Worm (Caenorhabditis elegans) whole organism, L2 larva: ENCODE results near the gene F54E2.2.

Experiments
- C34F6.9 ChIP-seq: fragments of 150-350 bp; optimal IDR thresholded peaks from 2 replicates; lab custom pipeline; 2014; ENCODE audit warnings: missing biosample characterization, missing genetic modification characterization
- F13H6.1 ChIP-seq: sonication (generic microtip); optimal IDR thresholded peaks from 2 replicates; lab custom pipeline; 2016; ENCODE audit warnings: missing genetic modification characterization, missing compliant biosample characterization
- R02D3.7 ChIP-seq: fragments of 150-350 bp; optimal IDR thresholded peaks from 2 replicates; lab custom pipeline; 2014; ENCODE audit warnings: missing biosample characterization, missing genetic modification characterization
- ZK546.5 ChIP-seq: sonication (generic microtip); optimal IDR thresholded peaks from 2 replicates; lab custom pipeline; 2017; ENCODE audit warnings: missing biosample characterization, missing genetic modification characterization
- alr-1 ChIP-seq: fragments of 150-350 bp; optimal IDR thresholded peaks from 2 replicates; lab custom pipeline; 2014; ENCODE audit warnings: missing biosample characterization, missing genetic modification characterization
- aly-2 ChIP-seq: fragments of 150-350 bp; optimal IDR thresholded peaks from 2 replicates; lab custom pipeline; 2014; ENCODE audit warnings: missing biosample characterization, missing genetic modification characterization
- ama-1 ChIP-seq: fragments of 150-350 bp; optimal IDR thresholded peaks from 2 replicates; lab custom pipeline; 2018; ENCODE audit warnings: inconsistent platforms
- blmp-1 ChIP-seq: sonication (generic microtip); optimal IDR thresholded peaks from 2 replicates; lab custom pipeline; 2017; ENCODE audit warnings: missing genetic modification characterization, mild to moderate bottlenecking, missing compliant biosample characterization, antibody characterized with exemption, moderate library complexity; ENCODE audit not compliant: insufficient read depth
- ceh-16 ChIP-seq: fragments of 150-350 bp; optimal IDR thresholded peaks from 2 replicates; lab custom pipeline; 2014; ENCODE audit warnings: missing biosample characterization, missing genetic modification characterization
- crh-2 ChIP-seq: sonication (generic microtip); optimal IDR thresholded peaks from 2 replicates; lab custom pipeline; 2017; ENCODE audit warnings: missing biosample characterization, missing genetic modification characterization
- dmd-4 ChIP-seq: sonication (generic microtip); optimal IDR thresholded peaks from 2 replicates; lab custom pipeline; 2017; ENCODE audit warnings: missing biosample characterization, missing genetic modification characterization
- egl-27 ChIP-seq: sonication (generic microtip); optimal IDR thresholded peaks from 3 replicates; lab custom pipeline; 2017; ENCODE audit warnings: missing biosample characterization, missing genetic modification reagents, missing genetic modification characterization
- elt-1 ChIP-seq: fragments of 150-350 bp; optimal IDR thresholded peaks from 2 replicates; lab custom pipeline; 2014; ENCODE audit warnings: missing biosample characterization, missing genetic modification characterization
- elt-3 ChIP-seq: sonication (generic microtip); optimal IDR thresholded peaks from 2 replicates; lab custom pipeline; 2017; ENCODE audit warnings: missing biosample characterization, missing genetic modification characterization
- fos-1 ChIP-seq: fragments of 150-350 bp; optimal IDR thresholded peaks from 2 replicates; lab custom pipeline; 2014; ENCODE audit warnings: missing biosample characterization, missing genetic modification characterization
- gmeb-1 ChIP-seq: fragments of 150-350 bp; optimal IDR thresholded peaks from 2 replicates; lab custom pipeline; 2014; ENCODE audit warnings: missing biosample characterization, missing genetic modification characterization
- lin-11 ChIP-seq: fragments of 150-350 bp; sonication (generic microtip); optimal IDR thresholded peaks from 2 replicates; lab custom pipeline; 2014; ENCODE audit warnings: missing biosample characterization, missing genetic modification characterization, inconsistent platforms, mixed read lengths
- lin-13 ChIP-seq: fragments of 150-350 bp; optimal IDR thresholded peaks from 2 replicates; lab custom pipeline; 2014; ENCODE audit warnings: missing biosample characterization, missing genetic modification reagents, missing genetic modification characterization
- lin-39 ChIP-seq: fragments of 150-350 bp; optimal IDR thresholded peaks from 2 replicates; lab custom pipeline; 2014; ENCODE audit warnings: missing biosample characterization, missing genetic modification reagents, missing genetic modification characterization
- lsy-2 ChIP-seq, 2 experiments: fragments of 150-350 bp in 1 of 2; sonication (generic microtip) in 1 of 2; optimal IDR thresholded peaks; 2 replicates each; lab custom pipeline; 2014 to 2017; ENCODE audit warnings: missing biosample characterization in 2 of 2, missing genetic modification characterization in 2 of 2
- mab-5 ChIP-seq: fragments of 150-350 bp; optimal IDR thresholded peaks from 2 replicates; lab custom pipeline; 2014; ENCODE audit warnings: missing biosample characterization, missing genetic modification characterization
- mdl-1 ChIP-seq, 2 experiments: fragments of 150-350 bp in 1 of 2; sonication (generic microtip) in 1 of 2; optimal IDR thresholded peaks; 2 replicates each; lab custom pipeline; 2017; ENCODE audit warnings: missing biosample characterization in 2 of 2, missing genetic modification characterization in 2 of 2
- nhr-10 ChIP-seq: sonication (generic microtip); optimal IDR thresholded peaks from 2 replicates; lab custom pipeline; 2017; ENCODE audit warnings: missing biosample characterization, missing genetic modification characterization
- nhr-12 ChIP-seq: fragments of 150-350 bp; optimal IDR thresholded peaks from 2 replicates; lab custom pipeline; 2014; ENCODE audit warnings: missing biosample characterization, missing genetic modification characterization
- nhr-129 ChIP-seq: fragments of 150-350 bp; optimal IDR thresholded peaks from 2 replicates; lab custom pipeline; 2014; ENCODE audit warnings: missing biosample characterization, missing genetic modification characterization
- nhr-23 ChIP-seq: fragments of 150-350 bp; optimal IDR thresholded peaks from 2 replicates; lab custom pipeline; 2014; ENCODE audit warnings: missing biosample characterization, missing genetic modification reagents, missing genetic modification characterization
- nhr-25 ChIP-seq: fragments of 150-350 bp; sonication (generic microtip); optimal IDR thresholded peaks from 3 replicates; lab custom pipeline; 2014; ENCODE audit warnings: missing biosample characterization, missing genetic modification characterization
- peb-1 ChIP-seq: fragments of 150-350 bp; optimal IDR thresholded peaks from 2 replicates; lab custom pipeline; 2014; ENCODE audit warnings: missing biosample characterization, missing genetic modification characterization
- skn-1 ChIP-seq: sonication (generic microtip); optimal IDR thresholded peaks from 2 replicates; lab custom pipeline; 2017; ENCODE audit warnings: missing biosample characterization, missing genetic modification characterization
- snpc-4 ChIP-seq: fragments of 150-350 bp; optimal IDR thresholded peaks from 2 replicates; lab custom pipeline; 2014; ENCODE audit warnings: missing biosample characterization, missing genetic modification characterization
- unc-55 ChIP-seq: fragments of 150-350 bp; sonication (generic microtip); optimal IDR thresholded peaks from 3 replicates; lab custom pipeline; 2014; ENCODE audit warnings: missing biosample characterization, missing genetic modification reagents, missing genetic modification characterization
- zag-1 ChIP-seq: fragments of 150-350 bp; optimal IDR thresholded peaks from 2 replicates; lab custom pipeline; 2014; ENCODE audit warnings: missing biosample characterization, missing genetic modification characterization
- ztf-1 ChIP-seq: fragments of 200-800 bp; sonication (Bioruptor generic); conservative IDR thresholded peaks from 2 replicates; pipeline ENCODE4 v1.3.6; 2022; ENCODE audit warnings: missing genetic modification characterization, missing compliant biosample characterization
- ztf-11 ChIP-seq: sonication (generic microtip); optimal IDR thresholded peaks from 2 replicates; lab custom pipeline; 2017; ENCODE audit warnings: missing biosample characterization, missing genetic modification characterization
- ztf-4 ChIP-seq: fragments of 150-350 bp; optimal IDR thresholded peaks from 2 replicates; lab custom pipeline; 2014; ENCODE audit warnings: missing biosample characterization, missing genetic modification characterization

The F54E2.2 gene

ce11 chrV:2765052-2765451 is 31.0 kb upstream of the F54E2.2 start, which contains the start of gene dhs-14:
Gene dhs-14, minus strand, starts transcription at chrV:2765200.
- TF ChIP-seq ama-1 (lab: Kevin White, UChicago) = no peak
- peak; percentile 69 for TF ChIP-seq fos-1 (tag; lab: Kevin White, UChicago)

- no peak for TF ChIP-seq dmd-4 (tag; lab: Kevin White, UChicago)
Measured at ce11 chrV:2767465-2767864, 28.6 kb upstream of the F54E2.2 start, which contains the start of gene R05D8.9. Gene R05D8.9, minus strand, starts transcription at chrV:2767565.

- no peak for TF ChIP-seq ZK546.5 (tag; lab: Kevin White, UChicago)
- TF ChIP-seq C34F6.9 (tag; lab: Kevin White, UChicago) = no peak
- no peak for TF ChIP-seq nhr-12 (tag; lab: Kevin White, UChicago)
- no peak for TF ChIP-seq nhr-10 (tag; lab: Kevin White, UChicago)
- no peak for TF ChIP-seq aly-2 (tag; lab: Kevin White, UChicago)
- TF ChIP-seq F13H6.1 (tag; lab: Kevin White, UChicago) = no peak
- no peak for TF ChIP-seq nhr-129 (tag; lab: Kevin White, UChicago)
- no peak for TF ChIP-seq nhr-25 (tag; lab: Kevin White, UChicago)
- TF ChIP-seq gmeb-1 (tag; lab: Kevin White, UChicago) = no peak
- TF ChIP-seq lin-13 (GFP tag; lab: Kevin White, UChicago) = no peak
- no peak for TF ChIP-seq zag-1
- TF ChIP-seq R02D3.7 = no peak
- TF ChIP-seq, all 48 proteins: peak for 0
Measured at ce11 chrV:2769754-2770153, 26.3 kb upstream of the F54E2.2 start, which contains the start of gene dhs-15. Gene dhs-15, minus strand, starts transcription at chrV:2769854.

ce11 chrV:2771560-2771959 is 24.5 kb upstream of the F54E2.2 start, which contains the start of gene srh-56:
Gene srh-56, plus strand, starts transcription at chrV:2771860.
- TF ChIP-seq skn-1 (tag; lab: Kevin White, UChicago) (no peak), unc-55 (no peak), peb-1 (no peak), nhr-129 (tag; lab: Kevin White, UChicago) (no peak), lsy-2 (tag; optimal IDR thresholded peaks at IDR 0.05; lab: Kevin White, UChicago) (no peak)
- TF ChIP-seq, all 48 proteins: peak for 0

ce11 chrV:2774042-2774441 is 22.1 kb upstream of the F54E2.2 start, which contains the start of gene srj-18:
Gene srj-18, plus strand, starts transcription at chrV:2774342.
- no peak for TF ChIP-seq lin-13 (GFP tag; lab: Kevin White, UChicago)

ce11 chrV:2780786-2781185 is 15.3 kb upstream of the F54E2.2 start, which contains the start of gene R05D8.11:
Gene R05D8.11, minus strand, starts transcription at chrV:2780886.
- TF ChIP-seq ceh-16 (no peak), crh-2 (no peak), blmp-1 (no peak), alr-1 (tag; lab: Kevin White, UChicago) (no peak)

- TF ChIP-seq elt-1 (no peak), ama-1 (lab: Kevin White, UChicago) (no peak), nhr-23 (tag; lab: Kevin White, UChicago) (no peak), mdl-1 (tag; optimal IDR thresholded peaks at IDR 0.05; lab: Kevin White, UChicago) (no peak), ztf-1 (GFP tag; lab: Robert Waterston, UW) (no peak), elt-3 (no peak), lin-39 (no peak), alr-1 (tag; lab: Kevin White, UChicago) (no peak), lin-13 (GFP tag; lab: Kevin White, UChicago) (no peak), lin-11 (no peak), ztf-11 (tag; lab: Kevin White, UChicago) (no peak), ztf-4 (tag; lab: Kevin White, UChicago) (no peak), egl-27 (tag; lab: Kevin White, UChicago) (no peak), ZK546.5 (tag; lab: Kevin White, UChicago) (no peak), lsy-2 (tag; optimal IDR thresholded peaks at IDR 0.05; lab: Kevin White, UChicago) (no peak), mab-5 (no peak), zag-1 (no peak), snpc-4 (tag; lab: Kevin White, UChicago) (no peak)
Measured at ce11 chrV:2792958-2793357, 3.1 kb upstream of the F54E2.2 start.
